Worm (Caenorhabditis elegans) whole organism, mixed stage, embryonic: ENCODE results near the gene F09B12.7.

Source experiments
- ceh-39 ChIP-seq: fragments of 150-350 bp; optimal IDR thresholded peaks from 2 replicates; lab custom pipeline; 2014; ENCODE audit warnings: missing biosample characterization, missing genetic modification characterization
- elt-1 ChIP-seq: sonication (generic microtip); optimal IDR thresholded peaks from 2 replicates; lab custom pipeline; 2017; ENCODE audit warnings: missing genetic modification characterization, mild to moderate bottlenecking, missing compliant biosample characterization, antibody characterized with exemption, moderate library complexity, borderline replicate concordance; ENCODE audit not compliant: insufficient read depth
- elt-3 ChIP-seq: fragments of 150-350 bp; optimal IDR thresholded peaks from 2 replicates; lab custom pipeline; 2014; ENCODE audit warnings: missing biosample characterization, missing genetic modification characterization
- lin-13 ChIP-seq: fragments of 150-350 bp; optimal IDR thresholded peaks from 2 replicates; lab custom pipeline; 2014; ENCODE audit warnings: missing biosample characterization, missing genetic modification characterization
- lsy-2 ChIP-seq: fragments of 150-350 bp; optimal IDR thresholded peaks from 2 replicates; lab custom pipeline; 2014; ENCODE audit warnings: missing biosample characterization, missing genetic modification characterization
- mab-5 ChIP-seq: fragments of 150-350 bp; optimal IDR thresholded peaks from 2 replicates; lab custom pipeline; 2014; ENCODE audit warnings: missing biosample characterization, missing genetic modification characterization
- nhr-237 ChIP-seq: fragments of 150-350 bp; optimal IDR thresholded peaks from 2 replicates; lab custom pipeline; 2014; ENCODE audit warnings: missing biosample characterization, missing genetic modification characterization
- nhr-28 ChIP-seq: fragments of 150-350 bp; optimal IDR thresholded peaks from 2 replicates; lab custom pipeline; 2014; ENCODE audit warnings: missing biosample characterization, missing genetic modification characterization
- nhr-76 ChIP-seq: sonication (generic microtip); optimal IDR thresholded peaks from 2 replicates; lab custom pipeline; 2017; ENCODE audit warnings: missing biosample characterization, missing genetic modification characterization
- sptf-1 ChIP-seq: sonication (generic microtip); optimal IDR thresholded peaks from 2 replicates; lab custom pipeline; 2017; ENCODE audit warnings: mild to moderate bottlenecking, missing genetic modification characterization, moderate library complexity, missing compliant biosample characterization
- unc-120 ChIP-seq: sonication (generic microtip); optimal IDR thresholded peaks from 2 replicates; lab custom pipeline; 2017; ENCODE audit warnings: missing genetic modification characterization, missing compliant biosample characterization; ENCODE audit not compliant: poor library complexity, severe bottlenecking
- unc-62 ChIP-seq: fragments of 150-350 bp; optimal IDR thresholded peaks from 2 replicates; lab custom pipeline; 2014; ENCODE audit warnings: missing biosample characterization, missing genetic modification reagents, missing genetic modification characterization
- zip-8 ChIP-seq: fragments of 150-350 bp; optimal IDR thresholded peaks from 2 replicates; lab custom pipeline; 2014; ENCODE audit warnings: missing biosample characterization, missing genetic modification characterization
- ztf-11 ChIP-seq: fragments of 150-350 bp; optimal IDR thresholded peaks from 2 replicates; lab custom pipeline; 2014; ENCODE audit warnings: missing biosample characterization, missing genetic modification characterization

ce11 chrX:15132073-15132472 lies 37.2 kb upstream of the F09B12.7 start:
- TF ChIP-seq nhr-28 (tag; lab: Kevin White, UChicago), result no peak
- no peak for TF ChIP-seq nhr-237 (tag; lab: Kevin White, UChicago)
- no peak for TF ChIP-seq lsy-2
- no peak for TF ChIP-seq unc-120 (tag; lab: Kevin White, UChicago)
- TF ChIP-seq unc-62 (GFP tag; lab: Kevin White, UChicago), result no peak
- TF ChIP-seq mab-5, result no peak
- no peak for TF ChIP-seq ztf-11 (tag; lab: Kevin White, UChicago)
- TF ChIP-seq elt-3 (tag; lab: Kevin White, UChicago), result no peak
- no peak for TF ChIP-seq elt-1 (tag; lab: Kevin White, UChicago)
- no peak for TF ChIP-seq zip-8 (tag; lab: Kevin White, UChicago)
- no peak for TF ChIP-seq ceh-39 (tag; lab: Kevin White, UChicago)
- TF ChIP-seq nhr-76 (tag; lab: Kevin White, UChicago), result no peak
- TF ChIP-seq sptf-1, result no peak
- TF ChIP-seq lin-13 (tag; lab: Kevin White, UChicago), result no peak
